Fruit fly (Drosophila melanogaster): ENCODE data around the gene Kdm2.

Gene Kdm2

dm6 chr3R:9037946-9038345 lies 14.3 kb upstream of the Kdm2 start:
- no peak for TF ChIP-seq sv (GFP tag; optimal IDR thresholded peaks at IDR 0.05)
- no peak for TF ChIP-seq N (GFP tag; optimal IDR thresholded peaks at IDR 0.05)
- TF ChIP-seq foxo (GFP tag; optimal IDR thresholded peaks at IDR 0.05) = no peak
- no peak for TF ChIP-seq Myc (optimal IDR thresholded peaks at IDR 0.05)
- no peak for TF ChIP-seq dl (GFP tag; optimal IDR thresholded peaks at IDR 0.05; ENCODE audit: insufficient read depth in 1 of 2, partially characterized antibody in 2 of 2)
- TF ChIP-seq CG32264 (GFP tag; optimal IDR thresholded peaks at IDR 0.05) = no peak
- no peak for TF ChIP-seq Sp1 (GFP tag; optimal IDR thresholded peaks at IDR 0.05)
- TF ChIP-seq psq (GFP tag; optimal IDR thresholded peaks at IDR 0.05) = no peak
- no peak for TF ChIP-seq Hr83 (GFP tag; optimal IDR thresholded peaks at IDR 0.05; ENCODE audit: poor library complexity, severe bottlenecking)
- no peak for TF ChIP-seq fru (GFP tag; optimal IDR thresholded peaks at IDR 0.05)
- no peak for TF ChIP-seq HLH106 (tag; optimal IDR thresholded peaks at IDR 0.05)
- no peak for TF ChIP-seq pan (optimal IDR thresholded peaks at IDR 0.05)
- TF ChIP-seq rgr (GFP tag; optimal IDR thresholded peaks at IDR 0.05) = no peak
- no peak for TF ChIP-seq Rel (GFP tag; optimal IDR thresholded peaks at IDR 0.05)
- TF ChIP-seq Rel (tag; optimal IDR thresholded peaks at IDR 0.05) = no peak
- no peak for TF ChIP-seq usp (GFP tag; optimal IDR thresholded peaks at IDR 0.05)

dm6 chr3R:9038652-9039051 lies 13.6 kb upstream of the Kdm2 start, which contains the start of gene hyx:
hyx (plus strand) TSS chr3R:9038760.
- TF ChIP-seq Jra (GFP tag; optimal IDR thresholded peaks at IDR 0.05) = peak; percentile 50
- peak; percentile 64 for TF ChIP-seq h (GFP tag; optimal IDR thresholded peaks at IDR 0.05)
- TF ChIP-seq HLH106 (tag; optimal IDR thresholded peaks at IDR 0.05) = peak; percentile 24
- no peak for TF ChIP-seq Vsx2 (GFP tag; optimal IDR thresholded peaks at IDR 0.05; ENCODE audit: partially characterized antibody)
- no peak for TF ChIP-seq tai (GFP tag; optimal IDR thresholded peaks at IDR 0.05)
- no peak for TF ChIP-seq dl (GFP tag; optimal IDR thresholded peaks at IDR 0.05; ENCODE audit: insufficient read depth in 1 of 2, partially characterized antibody in 2 of 2)
- TF ChIP-seq br (GFP tag; optimal IDR thresholded peaks at IDR 0.05) = no peak
- peak; percentile 69 for TF ChIP-seq Hnf4 (GFP tag; optimal IDR thresholded peaks at IDR 0.05)
- peak; percentile 50 for TF ChIP-seq rgr (GFP tag; optimal IDR thresholded peaks at IDR 0.05)
- TF ChIP-seq pan (optimal IDR thresholded peaks at IDR 0.05) = no peak
- no peak for TF ChIP-seq N (GFP tag; optimal IDR thresholded peaks at IDR 0.05)
- TF ChIP-seq sage (GFP tag; optimal IDR thresholded peaks at IDR 0.05) = no peak
- TF ChIP-seq Dfd (GFP tag; optimal IDR thresholded peaks at IDR 0.05) = no peak
- TF ChIP-seq Sp1 (GFP tag; optimal IDR thresholded peaks at IDR 0.05) = peak; percentile 17
- peak; percentile 29 for TF ChIP-seq ey (GFP tag; optimal IDR thresholded peaks at IDR 0.05)
- TF ChIP-seq CrebA (GFP tag; optimal IDR thresholded peaks at IDR 0.05; ENCODE audit: borderline replicate concordance) = no peak
- peak; percentile 8 for TF ChIP-seq OdsH (GFP tag; optimal IDR thresholded peaks at IDR 0.05)
- TF ChIP-seq Hr83 (GFP tag; optimal IDR thresholded peaks at IDR 0.05; ENCODE audit: poor library complexity, severe bottlenecking) = peak; percentile 80
- no peak for TF ChIP-seq sv (GFP tag; optimal IDR thresholded peaks at IDR 0.05)
- TF ChIP-seq woc (GFP tag; optimal IDR thresholded peaks at IDR 0.05) = peak; percentile 75
- TF ChIP-seq dmrt93B (GFP tag; optimal IDR thresholded peaks at IDR 0.05) = no peak
- no peak for TF ChIP-seq Rel (GFP tag; optimal IDR thresholded peaks at IDR 0.05)
- no peak for TF ChIP-seq Rel (tag; optimal IDR thresholded peaks at IDR 0.05)
- peak in 1 of 2 experiments; percentile 50 for TF ChIP-seq foxo (GFP tag; optimal IDR thresholded peaks at IDR 0.05)
- TF ChIP-seq CG9705 (GFP tag; optimal IDR thresholded peaks at IDR 0.05) = peak; percentile 14

dm6 chr3R:9039448-9039847 lies 12.8 kb upstream of the Kdm2 start, which contains the start of gene neur:
neur (minus strand) TSS chr3R:9039471.
- peak; percentile 44 for TF ChIP-seq woc (GFP tag; optimal IDR thresholded peaks at IDR 0.05)
- no peak for TF ChIP-seq CrebA (GFP tag; optimal IDR thresholded peaks at IDR 0.05; ENCODE audit: borderline replicate concordance)
- TF ChIP-seq fru (GFP tag; optimal IDR thresholded peaks at IDR 0.05) = no peak
- TF ChIP-seq Mio (GFP tag; optimal IDR thresholded peaks at IDR 0.05) = no peak
- no peak for TF ChIP-seq dl (GFP tag; optimal IDR thresholded peaks at IDR 0.05; ENCODE audit: insufficient read depth in 1 of 2, partially characterized antibody in 2 of 2)
- TF ChIP-seq CG32264 (GFP tag; optimal IDR thresholded peaks at IDR 0.05) = no peak
- TF ChIP-seq dmrt93B (GFP tag; optimal IDR thresholded peaks at IDR 0.05) = no peak
- peak; percentile 10 for TF ChIP-seq CG9705 (GFP tag; optimal IDR thresholded peaks at IDR 0.05)
- TF ChIP-seq N (GFP tag; optimal IDR thresholded peaks at IDR 0.05) = no peak
- TF ChIP-seq HLH106 (tag; optimal IDR thresholded peaks at IDR 0.05) = peak; percentile 36
- no peak for TF ChIP-seq OdsH (GFP tag; optimal IDR thresholded peaks at IDR 0.05)
- no peak for TF ChIP-seq jim (GFP tag; optimal IDR thresholded peaks at IDR 0.05)
- TF ChIP-seq Sp1 (GFP tag; optimal IDR thresholded peaks at IDR 0.05) = peak; percentile 25
- no peak for TF ChIP-seq tai (GFP tag; optimal IDR thresholded peaks at IDR 0.05)
- TF ChIP-seq Dfd (GFP tag; optimal IDR thresholded peaks at IDR 0.05) = no peak
- no peak for TF ChIP-seq dsf (GFP tag; optimal IDR thresholded peaks at IDR 0.05; ENCODE audit: borderline replicate concordance)
- TF ChIP-seq pan (optimal IDR thresholded peaks at IDR 0.05) = no peak
- TF ChIP-seq GATAd (GFP tag; optimal IDR thresholded peaks at IDR 0.05) = no peak
- no peak for TF ChIP-seq Hnf4 (GFP tag; optimal IDR thresholded peaks at IDR 0.05)
- no peak for TF ChIP-seq usp (GFP tag; optimal IDR thresholded peaks at IDR 0.05)
- TF ChIP-seq ey (GFP tag; optimal IDR thresholded peaks at IDR 0.05) = no peak
- no peak for TF ChIP-seq Vsx2 (GFP tag; optimal IDR thresholded peaks at IDR 0.05; ENCODE audit: partially characterized antibody)
- TF ChIP-seq psq (GFP tag; optimal IDR thresholded peaks at IDR 0.05) = peak; percentile 9
- no peak for TF ChIP-seq Dif (GFP tag; optimal IDR thresholded peaks at IDR 0.05; ENCODE audit: partially characterized antibody)
- TF ChIP-seq rgr (GFP tag; optimal IDR thresholded peaks at IDR 0.05) = peak; percentile 34
- TF ChIP-seq h (GFP tag; optimal IDR thresholded peaks at IDR 0.05) = peak; percentile 38
- TF ChIP-seq Hr78 (GFP tag; optimal IDR thresholded peaks at IDR 0.05) = no peak
